4 fruit fly cellular contexts compared by ENCODE assay signal in the genomic region with DNA sequence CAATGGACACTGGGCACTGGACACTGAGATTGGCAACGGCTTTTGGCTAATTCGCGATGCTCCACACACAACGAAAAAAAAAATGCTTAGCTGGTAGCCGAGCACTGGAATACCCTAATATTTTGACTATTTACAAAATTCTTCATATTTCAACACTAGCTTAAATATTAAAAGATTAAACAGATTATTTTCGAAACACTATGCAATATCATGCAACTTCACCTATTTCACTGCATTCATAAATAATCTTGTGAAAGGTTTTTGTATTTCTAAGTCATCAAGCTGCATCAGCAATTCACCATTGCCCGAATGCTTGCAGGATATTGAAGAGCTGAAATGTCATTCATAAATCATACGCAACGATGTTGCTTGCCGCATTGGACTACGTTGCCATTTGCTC.
TF ChIP-seq lines count a peak whose summit lies in the region.

No protein-coding gene starts in this region.

- no peak for TF ChIP-seq CTCF in whole organism, embryonic (GFP tag; optimal IDR thresholded peaks at IDR 0.05; lab: Kevin White, UChicago)

TF ChIP-seq in whole organism, embryonic, 481 proteins besides CTCF, POLR2A, EP300 and RAD21:
- TF ChIP-seq CG10274 (GFP tag; optimal IDR thresholded peaks at IDR 0.05; lab: Kevin White, UChicago): no peak
- TF ChIP-seq CG1024 (GFP tag; IDR thresholded peaks at IDR 0.05; lab: Robert Waterston, UW): no peak
- TF ChIP-seq usp (GFP tag; optimal IDR thresholded peaks at IDR 0.05; lab: Kevin White, UChicago): no peak
- no peak for TF ChIP-seq Ptx1 (GFP tag; IDR thresholded peaks at IDR 0.05; lab: Robert Waterston, UW)
- TF ChIP-seq D19A (tag; optimal IDR thresholded peaks at IDR 0.05; lab: Kevin White, UChicago): peak; percentile 54
- no peak for TF ChIP-seq sug (tag; optimal IDR thresholded peaks at IDR 0.05; lab: Kevin White, UChicago)
- 0 out of 3 replicates have a peak, but pooled peaks have one; percentile 13 for TF ChIP-seq row (GFP tag; IDR thresholded peaks at IDR 0.05; lab: Robert Waterston, UW)

TF ChIP-seq in whole organism, prepupa, 60 proteins besides CTCF, POLR2A, EP300 and RAD21 (continues in another document):
- TF ChIP-seq CG6276 (GFP tag; optimal IDR thresholded peaks at IDR 0.05; lab: Kevin White, UChicago) (no peak), CG32006 (GFP tag; optimal IDR thresholded peaks at IDR 0.05; lab: Kevin White, UChicago) (peak; percentile 47), Met (GFP tag; optimal IDR thresholded peaks at IDR 0.05; lab: Kevin White, UChicago) (no peak), Eip78C (GFP tag; lab: Kevin White, UChicago) (peak; percentile 74), eg (GFP tag; IDR thresholded peaks at IDR 0.05; lab: Robert Waterston, UW) (no peak), cyc (GFP tag; optimal IDR thresholded peaks at IDR 0.05; lab: Kevin White, UChicago) (no peak), svp (GFP tag; lab: Kevin White, UChicago) (no peak), CG6808 (GFP tag; optimal IDR thresholded peaks at IDR 0.05; lab: Kevin White, UChicago) (peak; percentile 35), Hr39 (GFP tag; optimal IDR thresholded peaks at IDR 0.05; lab: Kevin White, UChicago) (peak; percentile 17), Eip75B (GFP tag; optimal IDR thresholded peaks at IDR 0.05; lab: Kevin White, UChicago) (no peak), Hr4 (GFP tag; optimal IDR thresholded peaks at IDR 0.05; lab: Kevin White, UChicago) (peak; percentile 1), acj6 (GFP tag; optimal IDR thresholded peaks at IDR 0.05; lab: Kevin White, UChicago) (peak; percentile 36), Sox102F (GFP tag; optimal IDR thresholded peaks at IDR 0.05; lab: Kevin White, UChicago) (peak; percentile 7), esn (GFP tag; optimal IDR thresholded peaks at IDR 0.05; lab: Kevin White, UChicago) (peak; percentile 27), spab (GFP tag; optimal IDR thresholded peaks at IDR 0.05; lab: Kevin White, UChicago) (no peak), vri (GFP tag; optimal IDR thresholded peaks at IDR 0.05; lab: Kevin White, UChicago) (no peak), Ets96B (tag; optimal IDR thresholded peaks at IDR 0.05; lab: Kevin White, UChicago) (peak; percentile 12), Smox (GFP tag; optimal IDR thresholded peaks at IDR 0.05; lab: Kevin White, UChicago) (no peak), CG4318 (GFP tag; optimal IDR thresholded peaks at IDR 0.05; lab: Kevin White, UChicago) (no peak), CG11294 (GFP tag; IDR thresholded peaks at IDR 0.05; lab: Robert Waterston, UW) (no peak), Sox15 (GFP tag; optimal IDR thresholded peaks at IDR 0.05; lab: Kevin White, UChicago) (no peak), CG8319 (GFP tag; optimal IDR thresholded peaks at IDR 0.05; lab: Kevin White, UChicago) (no peak), CG6854 (GFP tag; optimal IDR thresholded peaks at IDR 0.05; lab: Kevin White, UChicago) (no peak), Ets21C (GFP tag; optimal IDR thresholded peaks at IDR 0.05; lab: Kevin White, UChicago) (no peak), CG9139 (GFP tag; optimal IDR thresholded peaks at IDR 0.05; lab: Kevin White, UChicago) (no peak), salr (GFP tag; optimal IDR thresholded peaks at IDR 0.05; lab: Kevin White, UChicago) (no peak), ss (GFP tag; optimal IDR thresholded peaks at IDR 0.05; lab: Kevin White, UChicago) (peak in 1 of 2 experiments; percentile 1), fd85E (GFP tag; optimal IDR thresholded peaks at IDR 0.05; lab: Kevin White, UChicago) (no peak)

TF ChIP-seq in whole organism, pupa, 21 proteins besides CTCF, POLR2A, EP300 and RAD21:
- TF ChIP-seq fd96Ca (GFP tag; IDR thresholded peaks at IDR 0.05; lab: Robert Waterston, UW) (no peak), EcR (GFP tag; optimal IDR thresholded peaks at IDR 0.05; lab: Kevin White, UChicago) (no peak), rn (GFP tag; IDR thresholded peaks at IDR 0.05; lab: Robert Waterston, UW) (no peak), CG14655 (GFP tag; optimal IDR thresholded peaks at IDR 0.05; lab: Kevin White, UChicago) (peak; percentile 25), CG8159 (tag; optimal IDR thresholded peaks at IDR 0.05; lab: Kevin White, UChicago) (peak; percentile 51), CG32121 (GFP tag; IDR thresholded peaks at IDR 0.05; lab: Robert Waterston, UW) (no peak), CG15710 (tag; optimal IDR thresholded peaks at IDR 0.05; lab: Kevin White, UChicago) (peak; percentile 43), CG13204 (GFP tag; optimal IDR thresholded peaks at IDR 0.05; lab: Kevin White, UChicago) (no peak), CG4496 (GFP tag; IDR thresholded peaks at IDR 0.05; lab: Robert Waterston, UW) (0 out of 3 replicates have a peak, but pooled peaks have one; percentile 36), gl (tag; optimal IDR thresholded peaks at IDR 0.05; lab: Kevin White, UChicago) (no peak), D1 (tag; optimal IDR thresholded peaks at IDR 0.05; lab: Kevin White, UChicago) (no peak), CG12605 (GFP tag; IDR thresholded peaks at IDR 0.05; lab: Robert Waterston, UW) (no peak), CG34367 (tag; optimal IDR thresholded peaks at IDR 0.05; lab: Kevin White, UChicago) (peak; percentile 22), CG17806 (tag; optimal IDR thresholded peaks at IDR 0.05; lab: Kevin White, UChicago) (peak; percentile 32), Pif1A (GFP tag; optimal IDR thresholded peaks at IDR 0.05; lab: Kevin White, UChicago) (no peak), CG9948 (tag; optimal IDR thresholded peaks at IDR 0.05; lab: Kevin White, UChicago) (peak; percentile 27), Ets98B (GFP tag; IDR thresholded peaks at IDR 0.05; lab: Robert Waterston, UW) (peak; percentile 6; the same call in 1 of the 2 replicates), Snoo (tag; optimal IDR thresholded peaks at IDR 0.05; lab: Kevin White, UChicago) (no peak), CG8301 (tag; optimal IDR thresholded peaks at IDR 0.05; lab: Kevin White, UChicago) (peak; percentile 17), Pif1B (GFP tag; optimal IDR thresholded peaks at IDR 0.05; lab: Kevin White, UChicago) (no peak), CG10348 (GFP tag; IDR thresholded peaks at IDR 0.05; lab: Robert Waterston, UW) (no peak)

TF ChIP-seq in whole organism, wandering third instar larva, 38 proteins besides CTCF, POLR2A, EP300 and RAD21:
- TF ChIP-seq CG32264 (GFP tag; optimal IDR thresholded peaks at IDR 0.05; lab: Kevin White, UChicago) (no peak), woc (GFP tag; optimal IDR thresholded peaks at IDR 0.05; lab: Kevin White, UChicago) (peak; percentile 40), psq (GFP tag; optimal IDR thresholded peaks at IDR 0.05; lab: Kevin White, UChicago) (peak; percentile 15), Hnf4 (GFP tag; optimal IDR thresholded peaks at IDR 0.05; lab: Kevin White, UChicago) (peak; percentile 2), lola (GFP tag; optimal IDR thresholded peaks at IDR 0.05; lab: Kevin White, UChicago) (no peak), HLH106 (tag; optimal IDR thresholded peaks at IDR 0.05; lab: Kevin White, UChicago) (peak; percentile 20), br (GFP tag; optimal IDR thresholded peaks at IDR 0.05; lab: Kevin White, UChicago) (peak; percentile 18), rgr (GFP tag; optimal IDR thresholded peaks at IDR 0.05; lab: Kevin White, UChicago) (peak; percentile 4), CrebA (GFP tag; optimal IDR thresholded peaks at IDR 0.05; lab: Kevin White, UChicago; ENCODE audit: borderline replicate concordance) (no peak), Sp1 (GFP tag; optimal IDR thresholded peaks at IDR 0.05; lab: Kevin White, UChicago) (no peak), h (GFP tag; optimal IDR thresholded peaks at IDR 0.05; lab: Kevin White, UChicago) (peak; percentile 38)
TF ChIP-seq in whole organism, wandering third instar larva: peak in this region for 7.
